Worm (Caenorhabditis elegans) whole organism, early embryonic: Measurements from ENCODE around the gene lpl-1.

Source experiments
- B0310.2 ChIP-seq: sonication (generic microtip); optimal IDR thresholded peaks from 2 replicates; lab custom pipeline; 2016; ENCODE audit warnings: mild to moderate bottlenecking, missing genetic modification characterization, missing compliant biosample characterization
- F13C5.2 ChIP-seq: sonication (generic microtip); optimal IDR thresholded peaks from 2 replicates; lab custom pipeline; 2017; ENCODE audit warnings: mild to moderate bottlenecking, missing genetic modification characterization, inconsistent platforms, missing compliant biosample characterization
- ama-1 ChIP-seq: fragments of 150-350 bp; optimal IDR thresholded peaks from 2 replicates; lab custom pipeline; 2014
- ceh-13 ChIP-seq: fragments of 200-800 bp; sonication (Bioruptor generic); optimal IDR thresholded peaks from 2 replicates; lab custom pipeline; 2018; ENCODE audit warnings: mild to moderate bottlenecking, missing genetic modification characterization, missing compliant biosample characterization
- ets-7 ChIP-seq: sonication (generic microtip); optimal IDR thresholded peaks from 2 replicates; lab custom pipeline; 2016; ENCODE audit warnings: missing genotype, missing genetic modification characterization, missing compliant biosample characterization
- flt-1 ChIP-seq: fragments of 200-800 bp; sonication (Bioruptor generic); IDR thresholded peaks from 2 replicates; pipeline ENCODE4 v1.3.6; 2022; ENCODE audit warnings: missing genetic modification characterization, missing compliant biosample characterization
- hmbx-1 ChIP-seq: sonication (generic microtip); optimal IDR thresholded peaks from 2 replicates; lab custom pipeline; 2016; ENCODE audit warnings: mild to moderate bottlenecking, missing genetic modification characterization, missing compliant biosample characterization
- hmg-4 ChIP-seq: fragments of 200-800 bp; sonication (Bioruptor generic); optimal IDR thresholded peaks from 2 replicates; lab custom pipeline; 2018; ENCODE audit warnings: mild to moderate bottlenecking, missing genetic modification characterization, missing compliant biosample characterization
- hnd-1 ChIP-seq: sonication (generic microtip); optimal IDR thresholded peaks from 2 replicates; lab custom pipeline; 2016; ENCODE audit warnings: missing genetic modification characterization, missing compliant biosample characterization
- scrt-1 ChIP-seq: fragments of 200-800 bp; sonication (Bioruptor generic); IDR thresholded peaks from 2 replicates; pipeline ENCODE4 v1.3.6; 2022; ENCODE audit warnings: missing genetic modification characterization, missing compliant biosample characterization
- sea-1 ChIP-seq: fragments of 200-800 bp; sonication (Bioruptor generic); conservative IDR thresholded peaks from 2 replicates; pipeline ENCODE4 v1.3.6; 2022; ENCODE audit warnings: missing genetic modification characterization, missing compliant biosample characterization
- tbx-11 ChIP-seq: fragments of 200-800 bp; sonication (Bioruptor generic); IDR thresholded peaks from 2 replicates; pipeline ENCODE4 v1.3.6; 2022; ENCODE audit warnings: missing genetic modification characterization, missing compliant biosample characterization
- tbx-37 ChIP-seq: fragments of 200-800 bp; sonication (Bioruptor generic); conservative IDR thresholded peaks from 2 replicates; pipeline ENCODE4 v1.3.6; 2022; ENCODE audit warnings: missing genetic modification reagents, missing genetic modification characterization, missing compliant biosample characterization

DNA sequence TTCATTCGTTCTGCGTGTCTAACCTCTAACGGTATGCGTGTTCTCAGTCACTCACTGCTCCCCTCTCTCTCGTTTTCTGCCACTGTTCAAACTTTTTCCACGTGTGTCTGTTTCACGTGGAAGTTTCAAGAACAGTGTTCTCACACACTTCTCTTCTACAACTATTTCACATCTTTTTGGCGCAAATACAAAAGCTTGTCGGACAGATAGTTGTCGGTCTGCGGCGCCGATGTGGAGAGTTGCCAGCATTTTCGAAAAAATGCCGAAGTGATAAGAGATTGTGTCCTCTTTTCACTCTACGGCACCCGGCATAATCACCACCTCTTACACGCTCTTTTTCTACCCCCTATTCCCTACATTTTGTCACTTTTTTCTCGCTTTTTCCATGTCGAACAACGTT is 24.5 kb upstream of the lpl-1 start:
- TF ChIP-seq tbx-11 (no peak), tbx-37 (GFP tag; lab: Robert Waterston, UW) (no peak), flt-1 (GFP tag; lab: Robert Waterston, UW) (no peak), ama-1 (lab: Kevin White, UChicago) (no peak), F13C5.2 (tag; lab: Kevin White, UChicago) (no peak), scrt-1 (GFP tag; lab: Robert Waterston, UW) (no peak), ceh-13 (GFP tag; lab: Kevin White, UChicago) (no peak), ets-7 (tag; lab: Kevin White, UChicago) (no peak), hmg-4 (no peak), sea-1 (GFP tag; lab: Robert Waterston, UW) (no peak), hnd-1 (tag; lab: Kevin White, UChicago) (no peak), hmbx-1 (tag; lab: Kevin White, UChicago) (no peak), B0310.2 (no peak)
